Worm (Caenorhabditis elegans) whole organism, young adult: ENCODE data around the gene tpi-1.

ENCODE experiments used
- F22D6.2 ChIP-seq: sonication (generic microtip); optimal IDR thresholded peaks from 2 replicates; lab custom pipeline; 2016; ENCODE audit warnings: mild to moderate bottlenecking, missing genetic modification characterization, missing compliant biosample characterization
- dpl-1 ChIP-seq: fragments of 150-350 bp; optimal IDR thresholded peaks from 2 replicates; lab custom pipeline; 2014; ENCODE audit warnings: missing biosample characterization, missing genetic modification reagents, missing genetic modification characterization
- sea-2 ChIP-seq: fragments of 200-800 bp; sonication (Bioruptor generic); IDR thresholded peaks from 2 replicates; pipeline ENCODE4 v1.3.6; 2022; ENCODE audit warnings: missing genetic modification characterization, missing compliant biosample characterization

DNA sequence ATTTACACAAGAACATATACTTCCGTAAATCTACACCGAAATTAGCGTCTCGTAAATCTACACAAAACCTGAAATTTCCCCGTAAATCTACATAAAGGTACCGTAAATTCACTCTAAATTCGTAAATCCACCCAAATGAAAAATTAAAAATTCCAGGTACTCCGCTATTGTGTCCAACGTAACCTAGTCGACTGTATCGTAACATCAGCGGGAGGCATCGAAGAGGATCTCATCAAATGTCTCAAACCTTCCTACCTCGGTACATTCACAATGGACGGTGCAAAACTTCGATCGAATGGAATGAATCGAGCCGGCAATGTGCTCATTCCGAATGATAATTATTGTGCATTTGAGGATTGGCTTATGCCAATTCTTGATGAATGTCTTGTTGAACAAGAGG lies 44.0 kb downstream of the tpi-1 start:
- TF ChIP-seq dpl-1 (no peak), sea-2 (GFP tag; lab: Robert Waterston, UW) (no peak), F22D6.2 (tag; lab: Kevin White, UChicago) (no peak)
